Worm (Caenorhabditis elegans): ENCODE measurements around the gene gyg-2.

gyg-2 gene

DNA sequence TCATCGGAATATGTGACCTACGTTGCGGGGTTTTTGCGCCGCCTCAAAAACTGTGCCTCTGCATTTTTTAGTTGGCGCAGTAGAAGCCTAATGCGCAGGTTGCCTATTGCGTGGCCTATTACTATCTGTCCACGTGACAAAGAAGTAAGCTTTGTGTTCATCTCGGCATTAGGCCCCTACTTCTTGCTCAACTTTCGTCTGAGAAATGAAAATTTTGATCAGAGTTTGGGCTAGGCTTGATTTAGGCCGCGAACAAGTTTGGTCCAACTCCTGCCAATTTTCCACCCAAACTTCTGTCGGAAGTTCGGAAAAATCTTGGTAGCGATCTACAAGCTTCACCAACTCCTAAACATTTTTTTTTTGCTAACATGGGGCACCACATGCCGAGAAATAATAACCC, 35.9 kb upstream of the gyg-2 start:
- TF ChIP-seq nhr-12 (tag; optimal IDR thresholded peaks at IDR 0.05), result no peak
- no peak for TF ChIP-seq blmp-1 (tag; optimal IDR thresholded peaks at IDR 0.05; ENCODE audit: insufficient read depth)
- TF ChIP-seq elt-1 (tag; optimal IDR thresholded peaks at IDR 0.05), result no peak
- no peak for TF ChIP-seq ztf-4 (tag; optimal IDR thresholded peaks at IDR 0.05)
- no peak for TF ChIP-seq egl-27 (tag; optimal IDR thresholded peaks at IDR 0.05)
- TF ChIP-seq ceh-82 (tag; optimal IDR thresholded peaks at IDR 0.05), result no peak
- TF ChIP-seq lsy-2 (tag; optimal IDR thresholded peaks at IDR 0.05), result no peak
- no peak for TF ChIP-seq aly-2 (tag; optimal IDR thresholded peaks at IDR 0.05)
- no peak for TF ChIP-seq nhr-10 (tag; optimal IDR thresholded peaks at IDR 0.05)
- no peak for TF ChIP-seq nhr-6 (tag; optimal IDR thresholded peaks at IDR 0.05)
- no peak for TF ChIP-seq zag-1 (tag; optimal IDR thresholded peaks at IDR 0.05)
- TF ChIP-seq nhr-21 (tag; optimal IDR thresholded peaks at IDR 0.05), result no peak
- TF ChIP-seq sem-4 (tag; optimal IDR thresholded peaks at IDR 0.05), result no peak

ce11 chrV:16780554-16780953, 34.5 kb upstream of the gyg-2 start:
- TF ChIP-seq sma-3 (GFP tag; optimal IDR thresholded peaks at IDR 0.05) (peak; percentile 27), unc-55 (GFP tag; optimal IDR thresholded peaks at IDR 0.05) (no peak), nhr-129 (tag; optimal IDR thresholded peaks at IDR 0.05) (no peak), nhr-237 (tag; optimal IDR thresholded peaks at IDR 0.05) (no peak), nhr-21 (tag; optimal IDR thresholded peaks at IDR 0.05) (peak; percentile 41), sma-9 (GFP tag; optimal IDR thresholded peaks at IDR 0.05) (peak; percentile 41), sma-9 (tag; optimal IDR thresholded peaks at IDR 0.05) (no peak)

DNA sequence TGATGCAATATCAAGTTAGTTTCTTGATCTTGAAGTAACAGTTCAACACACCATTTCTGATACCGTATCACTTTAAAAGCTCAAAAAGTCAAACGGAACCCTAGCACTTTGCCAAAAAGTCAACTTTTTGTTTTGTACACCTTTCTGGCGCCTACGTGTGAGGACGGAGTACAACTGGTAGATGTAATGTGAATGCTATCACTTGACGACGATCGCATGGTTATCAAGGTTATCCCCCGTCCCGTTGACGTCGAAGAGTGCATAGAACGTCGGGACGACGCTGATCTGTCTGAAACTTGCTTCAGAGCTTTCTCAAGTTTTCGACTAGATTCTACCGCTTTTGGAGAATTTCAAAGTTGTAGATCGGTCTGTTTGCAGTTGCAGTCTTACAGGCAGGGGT, 33.9 kb upstream of the gyg-2 start:
- TF ChIP-seq sma-3 (GFP tag; optimal IDR thresholded peaks at IDR 0.05) (no peak), nhr-25 (tag; optimal IDR thresholded peaks at IDR 0.05) (no peak), nhr-21 (tag; optimal IDR thresholded peaks at IDR 0.05) (no peak), lsy-2 (tag; optimal IDR thresholded peaks at IDR 0.05) (no peak), F13H6.1 (tag; optimal IDR thresholded peaks at IDR 0.05) (no peak), Y55F3AM.14 (GFP tag; optimal IDR thresholded peaks at IDR 0.05) (no peak), sma-9 (GFP tag; optimal IDR thresholded peaks at IDR 0.05) (peak; percentile 19), sma-9 (tag; optimal IDR thresholded peaks at IDR 0.05) (no peak), blmp-1 (tag; optimal IDR thresholded peaks at IDR 0.05; ENCODE audit: insufficient read depth) (peak; percentile 11)

DNA sequence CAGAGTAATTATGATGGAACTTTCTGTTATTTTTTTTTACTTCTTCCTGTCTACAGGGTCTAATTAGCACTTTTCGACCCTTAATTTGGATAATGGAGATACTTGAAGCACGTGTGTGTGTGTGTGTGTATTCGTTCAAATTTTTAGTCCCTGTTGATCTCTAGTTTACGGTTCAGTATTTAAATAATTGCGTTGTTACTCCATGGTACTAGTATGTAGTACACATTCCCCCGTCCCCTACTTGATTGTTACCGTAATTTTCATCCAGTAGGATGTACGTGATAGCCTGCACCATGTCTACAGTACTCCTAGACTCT, 33.2 kb upstream of the gyg-2 start:
- no peak for TF ChIP-seq dmd-4 (tag; optimal IDR thresholded peaks at IDR 0.05)
- no peak for TF ChIP-seq unc-62 (GFP tag; optimal IDR thresholded peaks at IDR 0.05)
- TF ChIP-seq R02D3.7 (tag; optimal IDR thresholded peaks at IDR 0.05), result no peak
- TF ChIP-seq mbf-1 (tag; optimal IDR thresholded peaks at IDR 0.05), result no peak
- no peak for TF ChIP-seq nhr-77 (tag; optimal IDR thresholded peaks at IDR 0.05)
- TF ChIP-seq unc-55 (GFP tag; optimal IDR thresholded peaks at IDR 0.05), result no peak
- TF ChIP-seq nhr-21 (tag; optimal IDR thresholded peaks at IDR 0.05), result no peak
- TF ChIP-seq mab-5 (tag; optimal IDR thresholded peaks at IDR 0.05), result no peak
- TF ChIP-seq ceh-16 (tag; optimal IDR thresholded peaks at IDR 0.05), result no peak
- no peak for TF ChIP-seq ama-1 (optimal IDR thresholded peaks at IDR 0.05)
- TF ChIP-seq mdl-1 (tag; optimal IDR thresholded peaks at IDR 0.05), result no peak
- TF ChIP-seq gmeb-1 (tag; optimal IDR thresholded peaks at IDR 0.05), result no peak
- no peak for TF ChIP-seq egl-27 (tag; optimal IDR thresholded peaks at IDR 0.05)
- no peak for TF ChIP-seq ztf-4 (tag; optimal IDR thresholded peaks at IDR 0.05)
- no peak for TF ChIP-seq elt-1 (tag; optimal IDR thresholded peaks at IDR 0.05)
- TF ChIP-seq fos-1 (tag; optimal IDR thresholded peaks at IDR 0.05), result no peak
- no peak for TF ChIP-seq aly-2 (tag; optimal IDR thresholded peaks at IDR 0.05)
- TF ChIP-seq lin-11 (tag; optimal IDR thresholded peaks at IDR 0.05), result no peak
- TF ChIP-seq C34F6.9 (tag; optimal IDR thresholded peaks at IDR 0.05), result no peak

- TF ChIP-seq nhr-25 (tag; optimal IDR thresholded peaks at IDR 0.05) (peak; percentile 56), snpc-4 (tag; optimal IDR thresholded peaks at IDR 0.05) (no peak), lin-13 (GFP tag; optimal IDR thresholded peaks at IDR 0.05) (no peak), lin-39 (tag; optimal IDR thresholded peaks at IDR 0.05) (no peak), unc-62 (GFP tag; optimal IDR thresholded peaks at IDR 0.05) (no peak), mbf-1 (tag; optimal IDR thresholded peaks at IDR 0.05) (no peak), elt-3 (tag; optimal IDR thresholded peaks at IDR 0.05) (peak; percentile 18), nhr-129 (tag; optimal IDR thresholded peaks at IDR 0.05) (peak; percentile 9), F13H6.1 (tag; optimal IDR thresholded peaks at IDR 0.05) (no peak), mab-5 (tag; optimal IDR thresholded peaks at IDR 0.05) (no peak), nhr-21 (tag; optimal IDR thresholded peaks at IDR 0.05) (peak; percentile 76), unc-39 (tag; optimal IDR thresholded peaks at IDR 0.05) (no peak), elt-1 (tag; optimal IDR thresholded peaks at IDR 0.05) (peak; percentile 17), aly-2 (tag; optimal IDR thresholded peaks at IDR 0.05) (no peak), peb-1 (tag; optimal IDR thresholded peaks at IDR 0.05) (no peak), sma-9 (GFP tag; optimal IDR thresholded peaks at IDR 0.05) (peak; percentile 43), sma-9 (tag; optimal IDR thresholded peaks at IDR 0.05) (no peak), nhr-23 (tag; optimal IDR thresholded peaks at IDR 0.05) (no peak), dmd-4 (tag; optimal IDR thresholded peaks at IDR 0.05) (no peak), sma-3 (GFP tag; optimal IDR thresholded peaks at IDR 0.05) (peak; percentile 25), lin-11 (tag; optimal IDR thresholded peaks at IDR 0.05) (no peak)
Measured at ce11 chrV:16778540-16779280, 32.7 kb upstream of the gyg-2 start.

Data from whole organism, L2 larva.